Worm (Caenorhabditis elegans) whole organism, L1 larva: ENCODE measurements around the gene scrm-3.
"Not testable (repeated sequence)": the region's sequence is repeated elsewhere in the genome, so short reads cannot be mapped to it uniquely, and the experiment has no call there.

Source experiments
- alr-1 ChIP-seq: fragments of 200-800 bp; sonication (Bioruptor generic); optimal IDR thresholded peaks from 2 replicates; lab custom pipeline; 2018; ENCODE audit warnings: borderline replicate concordance, mild to moderate bottlenecking, missing genetic modification characterization, missing compliant biosample characterization
- dpl-1 ChIP-seq, 3 experiments: fragments of 150-350 bp in 2 of 3; sonication (generic microtip) in 1 of 3; optimal IDR thresholded peaks; 2 replicates each; lab custom pipeline; 2014 to 2017; ENCODE audit warnings: missing biosample characterization in 3 of 3, missing genetic modification characterization in 3 of 3, missing genetic modification reagents in 3 of 3
- efl-1 ChIP-seq, 4 experiments: fragments of 150-350 bp; optimal IDR thresholded peaks in 3 of 4; peaks in 1 of 4; 1 replicate in 1 of 4; 2 replicates in 3 of 4; lab custom pipeline; 2014; ENCODE audit warnings: missing biosample characterization in 2 of 4, missing genetic modification characterization in 2 of 4, missing genetic modification reagents in 2 of 4
- efl-3 ChIP-seq: fragments of 200-800 bp; sonication (Bioruptor generic); optimal IDR thresholded peaks from 2 replicates; lab custom pipeline; 2018; ENCODE audit warnings: mild to moderate bottlenecking, missing genetic modification characterization, missing compliant biosample characterization
- egl-13 ChIP-seq: sonication (generic microtip); optimal IDR thresholded peaks from 2 replicates; lab custom pipeline; 2016; ENCODE audit warnings: missing genotype, missing genetic modification reagents, missing genetic modification characterization, missing compliant biosample characterization
- egl-27 ChIP-seq, 2 experiments: fragments of 150-350 bp in 1 of 2; sonication (generic microtip); optimal IDR thresholded peaks; 3 replicates each; lab custom pipeline; 2017 to 2018; ENCODE audit warnings: missing biosample characterization in 2 of 2, missing genetic modification characterization in 2 of 2, missing genetic modification reagents in 2 of 2
- elt-3 ChIP-seq, 6 experiments: fragments of 150-350 bp in 1 of 6; sonication (generic microtip); optimal IDR thresholded peaks; 2 replicates each; lab custom pipeline; 2017 to 2018; ENCODE audit warnings: missing biosample characterization in 6 of 6, missing genetic modification characterization in 6 of 6, inconsistent platforms in 1 of 6
- ets-5 ChIP-seq: fragments of 200-800 bp; sonication (Bioruptor generic); IDR thresholded peaks from 2 replicates; pipeline ENCODE4 v1.3.6; 2022; ENCODE audit warnings: missing genetic modification characterization, missing compliant biosample characterization
- fkh-4 ChIP-seq: sonication (generic microtip); optimal IDR thresholded peaks from 2 replicates; lab custom pipeline; 2016; ENCODE audit warnings: missing compliant biosample characterization, missing genetic modification characterization, borderline replicate concordance
- fos-1 ChIP-seq: fragments of 150-350 bp; optimal IDR thresholded peaks from 2 replicates; lab custom pipeline; 2014; ENCODE audit warnings: missing biosample characterization, missing genetic modification characterization
- lin-13 ChIP-seq: fragments of 150-350 bp; optimal IDR thresholded peaks from 2 replicates; lab custom pipeline; 2014; ENCODE audit warnings: missing biosample characterization, missing genetic modification reagents, missing genetic modification characterization
- lin-14 ChIP-seq: fragments of 200-800 bp; sonication (Bioruptor generic); optimal IDR thresholded peaks from 2 replicates; lab custom pipeline; 2018; ENCODE audit warnings: mild to moderate bottlenecking, missing genetic modification characterization, moderate library complexity, missing compliant biosample characterization
- lin-35 ChIP-seq, 2 experiments: fragments of 150-350 bp; optimal IDR thresholded peaks; 2 replicates each; lab custom pipeline; 2014; ENCODE audit warnings: missing biosample characterization in 2 of 2, missing genetic modification characterization in 2 of 2, missing genetic modification reagents in 2 of 2
- lin-39 ChIP-seq: fragments of 150-350 bp; optimal IDR thresholded peaks from 2 replicates; lab custom pipeline; 2014; ENCODE audit warnings: missing biosample characterization, missing genetic modification reagents, missing genetic modification characterization
- lir-3 ChIP-seq: sonication (generic microtip); optimal IDR thresholded peaks from 2 replicates; lab custom pipeline; 2016; ENCODE audit warnings: mild to moderate bottlenecking, missing genetic modification characterization, moderate library complexity, missing compliant biosample characterization; ENCODE audit not compliant: poor library complexity
- mef-2 ChIP-seq: fragments of 150-350 bp; optimal IDR thresholded peaks from 2 replicates; lab custom pipeline; 2014; ENCODE audit warnings: missing biosample characterization, missing genetic modification characterization
- mep-1 ChIP-seq: fragments of 150-350 bp; optimal IDR thresholded peaks from 2 replicates; lab custom pipeline; 2014; ENCODE audit warnings: missing biosample characterization, missing genetic modification characterization
- nhr-19 ChIP-seq: fragments of 200-800 bp; sonication (Bioruptor generic); conservative IDR thresholded peaks from 2 replicates; pipeline ENCODE4 v1.3.6; 2022; ENCODE audit warnings: missing genetic modification characterization, missing compliant biosample characterization
- nhr-28 ChIP-seq: fragments of 150-350 bp; optimal IDR thresholded peaks from 2 replicates; lab custom pipeline; 2014; ENCODE audit warnings: missing biosample characterization, missing genetic modification characterization
- nhr-77 ChIP-seq: fragments of 150-350 bp; optimal IDR thresholded peaks from 2 replicates; lab custom pipeline; 2014; ENCODE audit warnings: missing biosample characterization, missing genetic modification characterization
- nhr-84 ChIP-seq: sonication (generic microtip); optimal IDR thresholded peaks from 2 replicates; lab custom pipeline; 2017; ENCODE audit warnings: missing biosample characterization, missing genetic modification characterization
- nhr-85 ChIP-seq: sonication (generic microtip); peaks from one replicate; lab custom pipeline; 2016; ENCODE audit warnings: missing genetic modification characterization, inconsistent platforms, missing compliant biosample characterization
- nhr-90 ChIP-seq: sonication (generic microtip); optimal IDR thresholded peaks from 2 replicates; lab custom pipeline; 2016; ENCODE audit warnings: mild to moderate bottlenecking, missing genetic modification characterization, missing compliant biosample characterization; ENCODE audit not compliant: poor library complexity
- snu-23 ChIP-seq: sonication (generic microtip); optimal IDR thresholded peaks from 2 replicates; lab custom pipeline; 2016; ENCODE audit warnings: missing genetic modification characterization, missing compliant biosample characterization
- sptf-1 ChIP-seq: fragments of 150-350 bp; optimal IDR thresholded peaks from 2 replicates; lab custom pipeline; 2014; ENCODE audit warnings: missing biosample characterization, missing genetic modification characterization
- swsn-7 ChIP-seq: sonication (generic microtip); optimal IDR thresholded peaks from 2 replicates; lab custom pipeline; 2016; ENCODE audit warnings: missing genetic modification characterization, missing compliant biosample characterization
- unc-130 ChIP-seq: fragments of 150-350 bp; optimal IDR thresholded peaks from 2 replicates; lab custom pipeline; 2017; ENCODE audit warnings: missing biosample characterization, missing genetic modification characterization, inconsistent platforms
- unc-86 ChIP-seq: sonication (generic microtip); optimal IDR thresholded peaks from 2 replicates; lab custom pipeline; 2016; ENCODE audit warnings: missing genetic modification characterization, missing compliant biosample characterization

Gene scrm-3

DNA sequence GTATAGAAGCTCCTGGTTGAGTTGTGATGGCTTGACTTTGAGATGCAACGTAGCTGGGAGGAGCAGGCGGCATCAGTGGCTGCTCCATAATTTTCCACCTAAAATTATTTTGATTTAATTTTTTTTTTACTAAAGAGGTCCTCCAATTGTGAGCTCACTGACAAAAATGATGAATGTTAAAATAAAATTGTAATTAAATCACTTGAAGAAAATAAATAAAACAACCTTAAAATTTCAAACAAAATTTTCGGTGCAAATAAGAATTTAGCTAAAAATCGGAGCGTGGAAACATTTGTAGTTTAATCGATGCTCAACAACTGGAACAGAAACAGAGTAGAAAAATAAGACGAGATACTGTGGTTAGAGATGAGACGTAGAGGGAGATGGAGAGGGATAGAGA is at the start of gene scrm-3:
Gene scrm-3 (minus strand): TSS at position 101 of the 400 bp plus-strand sequence.
- TF ChIP-seq lin-13 (GFP tag; lab: Kevin White, UChicago) (no peak), lir-3 (tag; lab: Kevin White, UChicago) (no peak), lin-14 (GFP tag; lab: Kevin White, UChicago) (no peak), lin-35 (GFP tag; optimal IDR thresholded peaks at IDR 0.05; lab: Kevin White, UChicago) (no peak), nhr-77 (tag; lab: Kevin White, UChicago) (no peak)
- TF ChIP-seq, all 84 proteins: peak for 0

DNA sequence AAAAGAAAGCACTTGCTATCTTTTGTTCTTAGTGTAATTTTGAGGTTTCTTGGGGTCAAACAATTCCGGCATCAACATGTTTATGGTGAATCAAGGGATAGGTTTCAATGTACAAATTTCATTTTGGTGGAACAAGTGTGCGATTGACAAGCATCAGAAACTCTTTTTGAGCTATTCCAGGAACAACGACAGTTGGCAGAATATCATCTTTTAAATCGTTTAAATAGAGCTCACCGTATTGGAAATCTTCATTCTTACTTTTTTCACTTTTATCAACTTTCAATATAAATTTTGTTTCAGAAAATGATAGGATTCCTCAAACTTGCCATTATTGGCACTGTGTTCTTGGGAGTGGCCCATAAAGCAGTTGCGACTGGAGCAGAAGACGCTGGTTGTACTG is 42.9 kb upstream of the scrm-3 start, which contains the start of gene T20D4.10:
Gene T20D4.10 (plus strand): TSS at position 301 of the 400 bp plus-strand sequence.
- not testable (repeated sequence) for TF ChIP-seq nhr-85; efl-1 (optimal IDR thresholded peaks at IDR 0.05; lab: Kevin White, UChicago); efl-1 (GFP tag; optimal IDR thresholded peaks at IDR 0.05 in 1 of 2; lab: Kevin White, UChicago); alr-1 (tag; lab: Kevin White, UChicago)

DNA sequence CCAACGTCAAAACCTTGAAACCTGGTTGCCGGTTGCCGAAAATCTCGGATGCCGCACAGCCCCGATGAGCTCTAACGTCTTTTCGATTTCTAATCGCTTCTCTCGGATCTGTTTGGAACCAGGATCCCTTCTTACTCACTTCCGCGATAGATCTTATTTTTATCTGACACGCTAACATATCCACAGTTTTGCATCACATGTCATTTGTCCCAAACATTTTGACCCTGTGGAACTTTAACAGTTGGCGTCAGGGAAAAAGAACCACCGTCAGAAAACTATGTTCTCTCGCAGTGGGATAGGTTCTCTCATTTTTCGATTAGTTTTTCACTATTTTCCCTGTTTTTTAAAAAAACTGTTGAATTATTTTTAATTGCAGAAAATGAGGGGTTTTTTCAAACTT is 41.3 kb upstream of the scrm-3 start, which contains the start of gene T20D4.11:
Gene T20D4.11 (plus strand): TSS at position 377 of the 400 bp plus-strand sequence.
- no peak for TF ChIP-seq lir-3 (tag; lab: Kevin White, UChicago)
- no peak for TF ChIP-seq nhr-84 (tag; lab: Kevin White, UChicago)
- TF ChIP-seq nhr-77 (tag; lab: Kevin White, UChicago): no peak
- TF ChIP-seq lin-39 (tag; lab: Kevin White, UChicago): no peak
- no peak for TF ChIP-seq snu-23
- no peak for TF ChIP-seq ets-5 (GFP tag; lab: Robert Waterston, UW)
- TF ChIP-seq swsn-7 (tag; lab: Kevin White, UChicago): no peak
- no peak for TF ChIP-seq efl-3 (GFP tag; lab: Kevin White, UChicago)
- no peak for TF ChIP-seq nhr-90 (tag; lab: Kevin White, UChicago)
- no peak for TF ChIP-seq unc-130 (tag; lab: Kevin White, UChicago)
- TF ChIP-seq fkh-4 (tag; lab: Kevin White, UChicago): no peak
- TF ChIP-seq mep-1: no peak
- no peak for TF ChIP-seq sptf-1 (tag; lab: Kevin White, UChicago)
- TF ChIP-seq nhr-28 (tag; lab: Kevin White, UChicago): no peak
- no peak for TF ChIP-seq elt-3 (tag; optimal IDR thresholded peaks at IDR 0.05; lab: Kevin White, UChicago)
- no peak for TF ChIP-seq fos-1
- TF ChIP-seq dpl-1 (GFP tag; optimal IDR thresholded peaks at IDR 0.05; lab: Kevin White, UChicago): no peak

DNA sequence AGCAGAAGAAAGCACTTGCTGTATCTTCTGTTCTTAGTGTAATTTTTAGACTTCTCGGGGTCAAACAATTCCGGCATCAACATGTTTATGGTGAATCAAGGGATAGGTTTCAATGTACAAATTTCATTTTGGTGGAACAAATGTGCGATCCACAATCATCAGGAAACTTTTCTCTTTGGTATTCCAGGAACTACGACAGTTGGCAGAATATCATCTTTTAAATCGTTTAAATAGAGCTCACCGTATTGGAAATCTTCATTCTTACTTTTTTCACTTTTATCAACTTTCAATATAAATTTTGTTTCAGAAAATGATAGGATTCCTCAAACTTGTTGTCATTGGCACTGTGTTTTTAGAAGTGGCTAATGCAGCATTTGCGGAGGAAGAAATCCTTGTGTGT is 39.8 kb upstream of the scrm-3 start, which contains the start of gene T20D4.12:
Gene T20D4.12 (plus strand): TSS at position 301 of the 400 bp plus-strand sequence.
- TF ChIP-seq swsn-7 (tag; lab: Kevin White, UChicago); egl-13 (tag; lab: Kevin White, UChicago); mef-2: not testable (repeated sequence)
- TF ChIP-seq, all 84 proteins: peak for 0; not testable (repeated sequence) for 84

DNA sequence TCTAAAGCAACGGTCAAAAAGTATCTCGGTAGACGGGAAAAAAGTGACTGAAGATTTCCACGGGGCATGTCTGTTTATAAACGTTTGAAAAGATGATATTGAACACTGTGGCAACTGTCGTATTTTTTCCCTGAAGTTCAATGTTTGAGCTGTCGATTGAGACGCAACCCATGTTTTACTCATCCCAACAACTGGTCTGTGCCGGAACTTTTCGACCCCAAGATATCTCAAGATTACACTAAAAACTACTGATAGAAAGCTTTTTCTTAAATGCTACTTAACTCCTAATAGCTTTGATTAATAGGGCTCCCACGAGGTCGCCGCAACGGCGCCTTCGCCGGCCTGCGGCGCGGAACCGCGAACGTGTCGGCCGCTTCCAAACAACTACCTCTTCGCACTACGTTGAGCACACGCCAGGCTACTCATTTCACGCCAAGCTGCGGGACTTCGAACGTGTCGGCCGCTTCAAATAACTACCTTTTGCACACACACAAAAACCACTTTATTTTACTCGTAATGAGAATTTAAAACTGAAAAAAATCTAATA is 37.8 kb upstream of the scrm-3 start, which contains the start of gene T20D4.15:
Gene T20D4.15 (minus strand): TSS at position 51 of the 547 bp plus-strand sequence.
- TF ChIP-seq sptf-1 (tag; lab: Kevin White, UChicago) (no peak), egl-27 (tag; optimal IDR thresholded peaks at IDR 0.05; lab: Kevin White, UChicago) (no peak), unc-86 (tag; lab: Kevin White, UChicago) (no peak)
- TF ChIP-seq, all 84 proteins: peak for 0

DNA sequence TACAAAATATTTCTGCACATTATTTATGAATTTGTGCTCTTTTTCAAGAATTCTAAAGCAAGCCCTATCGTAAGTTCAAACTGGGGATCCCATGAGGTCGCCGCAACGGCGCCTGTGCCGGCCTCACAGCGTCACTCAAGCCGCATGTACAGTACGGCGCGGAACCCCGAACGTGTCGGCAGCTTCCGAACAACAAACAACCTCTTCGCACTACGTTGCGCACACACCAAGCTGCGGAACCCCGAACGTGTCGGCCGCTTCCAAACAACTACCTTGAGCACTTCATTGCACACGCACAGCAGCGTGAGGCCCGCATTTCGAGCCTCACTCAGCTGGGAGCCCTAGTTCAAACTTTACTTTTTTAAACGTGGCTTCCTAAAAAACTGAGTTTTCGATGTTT is 37.1 kb upstream of the scrm-3 start:
- TF ChIP-seq nhr-19 (no peak), efl-1 (optimal IDR thresholded peaks at IDR 0.05; lab: Kevin White, UChicago) (no peak), efl-1 (GFP tag; optimal IDR thresholded peaks at IDR 0.05 in 1 of 2; lab: Kevin White, UChicago) (peak in 1 of 2 experiments; percentile 62)
